Worm (Caenorhabditis elegans): ENCODE data around the gene pde-4.
A peak's percentile ranks its signal among the peaks of the same experiment; 100 is the strongest.

pde-4 gene

ce11 chrII:7682488-7682887 lies 31.4 kb upstream of the pde-4 start:
- TF ChIP-seq tbx-11 (GFP tag; IDR thresholded peaks at IDR 0.05) (no peak), B0310.2 (tag; optimal IDR thresholded peaks at IDR 0.05) (no peak)

ce11 chrII:7681898-7682297 lies 30.9 kb upstream of the pde-4 start, which contains the start of gene lin-26:
Gene lin-26 (plus strand): TSS chrII:7682198.
- TF ChIP-seq hmg-4 (GFP tag; optimal IDR thresholded peaks at IDR 0.05) (no peak), pes-1 (GFP tag; IDR thresholded peaks at IDR 0.05) (no peak), ceh-13 (GFP tag; optimal IDR thresholded peaks at IDR 0.05) (no peak), B0310.2 (tag; optimal IDR thresholded peaks at IDR 0.05) (no peak), ceh-36 (tag; optimal IDR thresholded peaks at IDR 0.05) (no peak), tbx-11 (GFP tag; IDR thresholded peaks at IDR 0.05) (no peak), flt-1 (GFP tag; IDR thresholded peaks at IDR 0.05) (no peak), hnd-1 (tag; optimal IDR thresholded peaks at IDR 0.05) (no peak), tbx-37 (GFP tag; conservative IDR thresholded peaks at IDR 0.05) (no peak), ama-1 (optimal IDR thresholded peaks at IDR 0.05) (no peak), aly-1 (tag; optimal IDR thresholded peaks at IDR 0.05) (no peak)

DNA sequence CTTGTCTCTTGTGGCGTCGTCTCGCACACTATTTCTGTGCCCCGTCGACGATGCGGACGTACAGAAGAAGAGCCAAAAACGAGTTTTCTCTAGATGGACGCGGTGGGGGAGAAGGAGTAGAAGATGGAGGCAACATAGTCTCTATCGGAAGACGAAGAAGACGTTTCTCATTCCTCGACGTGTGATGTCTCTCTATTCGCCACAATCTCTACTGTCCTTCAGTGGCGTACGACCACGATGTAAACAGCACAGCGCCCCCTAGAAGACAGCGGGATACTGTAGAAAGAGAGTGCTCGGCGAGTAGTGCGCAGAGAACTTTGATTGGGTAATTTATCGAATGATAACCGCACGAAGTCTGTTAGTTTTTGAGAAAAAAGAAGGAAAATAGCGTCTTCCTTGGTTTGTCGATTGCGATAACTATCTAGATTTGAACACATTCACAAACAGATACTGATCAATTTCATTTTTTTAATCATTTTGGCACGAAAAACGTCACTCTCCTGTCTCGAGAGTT lies 28.5 kb upstream of the pde-4 start:
- no peak for TF ChIP-seq sea-1 (GFP tag; conservative IDR thresholded peaks at IDR 0.05)
- TF ChIP-seq hnd-1 (tag; optimal IDR thresholded peaks at IDR 0.05) = no peak
- TF ChIP-seq hmg-4 (GFP tag; optimal IDR thresholded peaks at IDR 0.05) = no peak
- no peak for TF ChIP-seq B0310.2 (tag; optimal IDR thresholded peaks at IDR 0.05)
- no peak for TF ChIP-seq tbx-37 (GFP tag; conservative IDR thresholded peaks at IDR 0.05)
- TF ChIP-seq ets-7 (tag; optimal IDR thresholded peaks at IDR 0.05) = no peak
- TF ChIP-seq ama-1 (optimal IDR thresholded peaks at IDR 0.05) = no peak
- TF ChIP-seq tbx-11 (GFP tag; IDR thresholded peaks at IDR 0.05) = no peak
- no peak for TF ChIP-seq tra-4 (tag; optimal IDR thresholded peaks at IDR 0.05)
- TF ChIP-seq aly-1 (tag; optimal IDR thresholded peaks at IDR 0.05) = no peak
- TF ChIP-seq ceh-13 (GFP tag; optimal IDR thresholded peaks at IDR 0.05) = no peak
- no peak for TF ChIP-seq ceh-36 (tag; optimal IDR thresholded peaks at IDR 0.05)
- TF ChIP-seq F13C5.2 (tag; optimal IDR thresholded peaks at IDR 0.05) = no peak
- TF ChIP-seq pes-1 (GFP tag; IDR thresholded peaks at IDR 0.05) = no peak
- no peak for TF ChIP-seq scrt-1 (GFP tag; IDR thresholded peaks at IDR 0.05)

ce11 chrII:7678512-7678911 lies 27.5 kb upstream of the pde-4 start:
- TF ChIP-seq tbx-37 (GFP tag; conservative IDR thresholded peaks at IDR 0.05) (no peak), hmg-4 (GFP tag; optimal IDR thresholded peaks at IDR 0.05) (peak; percentile 23)

- TF ChIP-seq tbx-11 (GFP tag; IDR thresholded peaks at IDR 0.05) = 0 out of 2 replicates have a peak, but pooled peaks have one; percentile 37
- no peak for TF ChIP-seq B0310.2 (tag; optimal IDR thresholded peaks at IDR 0.05)
- no peak for TF ChIP-seq ceh-13 (GFP tag; optimal IDR thresholded peaks at IDR 0.05)
- TF ChIP-seq F13C5.2 (tag; optimal IDR thresholded peaks at IDR 0.05) = peak; percentile 2
- peak; percentile 40 for TF ChIP-seq aly-1 (tag; optimal IDR thresholded peaks at IDR 0.05)
- peak; percentile 45 for TF ChIP-seq hmg-4 (GFP tag; optimal IDR thresholded peaks at IDR 0.05)
These were observed 25.4 kb upstream of the pde-4 start for ce11 chrII:7676307-7676905.

- TF ChIP-seq ama-1 (optimal IDR thresholded peaks at IDR 0.05) (no peak), ceh-13 (GFP tag; optimal IDR thresholded peaks at IDR 0.05) (no peak)
These were observed 24.7 kb upstream of the pde-4 start for ce11 chrII:7675752-7676151.

DNA sequence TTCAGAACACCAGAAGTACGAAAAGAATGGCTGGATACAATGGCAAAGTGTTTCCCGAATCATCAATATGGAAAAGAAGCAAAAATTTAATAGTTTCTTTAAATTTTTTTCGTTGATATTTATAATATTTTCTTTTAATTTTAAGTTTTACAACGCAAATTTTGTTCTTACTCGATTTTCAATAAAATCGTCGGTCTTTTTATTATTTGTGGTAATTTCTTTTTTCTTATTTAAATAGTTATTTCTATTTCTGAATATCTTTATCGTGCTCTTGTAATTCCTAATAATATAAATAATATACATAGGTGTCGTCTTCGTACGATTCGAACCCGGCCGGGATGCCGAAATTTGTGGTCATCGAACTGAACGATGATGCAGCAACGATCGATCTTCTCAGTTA lies 20.7 kb upstream of the pde-4 start, which contains the start of gene lir-1:
Gene lir-1, plus strand, starts transcription at position 301 of the 400 bp plus-strand sequence.
- no peak for TF ChIP-seq hmg-4 (GFP tag; optimal IDR thresholded peaks at IDR 0.05)
- TF ChIP-seq ets-7 (tag; optimal IDR thresholded peaks at IDR 0.05) = no peak
- TF ChIP-seq flt-1 (GFP tag; IDR thresholded peaks at IDR 0.05) = no peak
- TF ChIP-seq scrt-1 (GFP tag; IDR thresholded peaks at IDR 0.05) = no peak
- no peak for TF ChIP-seq F13C5.2 (tag; optimal IDR thresholded peaks at IDR 0.05)
- no peak for TF ChIP-seq tra-4 (tag; optimal IDR thresholded peaks at IDR 0.05)
- TF ChIP-seq B0310.2 (tag; optimal IDR thresholded peaks at IDR 0.05) = no peak
- no peak for TF ChIP-seq pes-1 (GFP tag; IDR thresholded peaks at IDR 0.05)
- TF ChIP-seq ceh-36 (tag; optimal IDR thresholded peaks at IDR 0.05) = no peak
- no peak for TF ChIP-seq hnd-1 (tag; optimal IDR thresholded peaks at IDR 0.05)
- TF ChIP-seq tbx-11 (GFP tag; IDR thresholded peaks at IDR 0.05) = no peak
- TF ChIP-seq sea-1 (GFP tag; conservative IDR thresholded peaks at IDR 0.05) = no peak
- no peak for TF ChIP-seq ama-1 (optimal IDR thresholded peaks at IDR 0.05)
- TF ChIP-seq tbx-37 (GFP tag; conservative IDR thresholded peaks at IDR 0.05) = no peak

DNA sequence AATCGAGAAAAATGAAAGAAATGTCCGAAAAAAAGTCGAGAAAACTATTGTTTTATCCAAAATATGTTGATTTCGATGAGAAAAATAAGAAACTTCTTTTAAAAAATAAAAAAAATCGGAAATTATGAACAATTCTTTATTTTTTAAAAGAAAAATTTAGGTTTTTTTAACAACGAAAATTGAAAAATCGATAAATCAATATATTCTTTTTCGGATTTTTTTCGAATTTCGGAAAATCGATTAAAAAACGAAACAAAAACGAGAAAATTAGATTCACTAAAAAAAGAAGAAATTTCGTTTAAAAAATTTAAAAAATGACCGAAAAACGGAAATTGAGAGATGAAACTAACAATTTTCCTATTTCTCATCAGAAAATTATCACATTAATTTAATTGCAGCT lies 19.0 kb upstream of the pde-4 start:
- TF ChIP-seq aly-1 (tag; optimal IDR thresholded peaks at IDR 0.05) = no peak
- no peak for TF ChIP-seq tra-4 (tag; optimal IDR thresholded peaks at IDR 0.05)
- TF ChIP-seq ceh-36 (tag; optimal IDR thresholded peaks at IDR 0.05) = no peak
- TF ChIP-seq F13C5.2 (tag; optimal IDR thresholded peaks at IDR 0.05) = no peak
- TF ChIP-seq scrt-1 (GFP tag; IDR thresholded peaks at IDR 0.05) = no peak

ce11 chrII:7669409-7669808 lies 18.4 kb upstream of the pde-4 start:
- TF ChIP-seq ets-7 (tag; optimal IDR thresholded peaks at IDR 0.05) (no peak), hmg-4 (GFP tag; optimal IDR thresholded peaks at IDR 0.05) (peak; percentile 9), tra-4 (tag; optimal IDR thresholded peaks at IDR 0.05) (no peak), F13C5.2 (tag; optimal IDR thresholded peaks at IDR 0.05) (peak; percentile 34), sea-1 (GFP tag; conservative IDR thresholded peaks at IDR 0.05) (no peak), flt-1 (GFP tag; IDR thresholded peaks at IDR 0.05) (no peak), pes-1 (GFP tag; IDR thresholded peaks at IDR 0.05) (no peak), ama-1 (optimal IDR thresholded peaks at IDR 0.05) (no peak), tbx-37 (GFP tag; conservative IDR thresholded peaks at IDR 0.05) (no peak), scrt-1 (GFP tag; IDR thresholded peaks at IDR 0.05) (no peak), B0310.2 (tag; optimal IDR thresholded peaks at IDR 0.05) (no peak)

Data from whole organism, early embryonic.